Worm (Caenorhabditis elegans) whole organism, L1 larva: ENCODE measurements around the gene C05B5.5.
A peak's percentile ranks its signal among the peaks of the same experiment; 100 is the strongest.

Experiments
- Y116A8C.19 ChIP-seq: sonication (generic microtip); optimal IDR thresholded peaks from 2 replicates; lab custom pipeline; 2016; ENCODE audit warnings: missing compliant biosample characterization, missing genetic modification characterization, borderline replicate concordance
- ama-1 ChIP-seq: fragments of 150-350 bp; optimal IDR thresholded peaks from 2 replicates; lab custom pipeline; 2014
- ceh-8 ChIP-seq: fragments of 200-800 bp; sonication (Bioruptor generic); optimal IDR thresholded peaks from 2 replicates; lab custom pipeline; 2018; ENCODE audit warnings: mild to moderate bottlenecking, missing genetic modification characterization, moderate library complexity, missing compliant biosample characterization
- ceh-88 ChIP-seq: fragments of 200-800 bp; sonication (Bioruptor generic); IDR thresholded peaks from 2 replicates; pipeline ENCODE4 v1.3.6; 2022; ENCODE audit warnings: missing genetic modification characterization, missing compliant biosample characterization
- ceh-90 ChIP-seq: sonication (generic microtip); optimal IDR thresholded peaks from 2 replicates; lab custom pipeline; 2016; ENCODE audit warnings: missing genetic modification characterization, missing compliant biosample characterization
- ces-1 ChIP-seq: fragments of 150-350 bp; optimal IDR thresholded peaks from 2 replicates; lab custom pipeline; 2014; ENCODE audit warnings: missing biosample characterization, missing genetic modification reagents, missing genetic modification characterization
- efl-3 ChIP-seq: fragments of 200-800 bp; sonication (Bioruptor generic); optimal IDR thresholded peaks from 2 replicates; lab custom pipeline; 2018; ENCODE audit warnings: mild to moderate bottlenecking, missing genetic modification characterization, missing compliant biosample characterization
- egl-27 ChIP-seq, 2 experiments: fragments of 150-350 bp in 1 of 2; sonication (generic microtip); optimal IDR thresholded peaks; 3 replicates each; lab custom pipeline; 2017 to 2018; ENCODE audit warnings: missing biosample characterization in 2 of 2, missing genetic modification characterization in 2 of 2, missing genetic modification reagents in 2 of 2
- elt-2 ChIP-seq: sonication (generic microtip); optimal IDR thresholded peaks from 2 replicates; lab custom pipeline; 2016; ENCODE audit warnings: missing genetic modification characterization, mild to moderate bottlenecking, inconsistent platforms, missing compliant biosample characterization, missing genetic modification reagents
- elt-3 ChIP-seq, 6 experiments: fragments of 150-350 bp in 1 of 6; sonication (generic microtip); optimal IDR thresholded peaks; 2 replicates each; lab custom pipeline; 2017 to 2018; ENCODE audit warnings: missing biosample characterization in 6 of 6, missing genetic modification characterization in 6 of 6, inconsistent platforms in 1 of 6
- fkh-10 ChIP-seq: sonication (generic microtip); optimal IDR thresholded peaks from 2 replicates; lab custom pipeline; 2017; ENCODE audit warnings: missing biosample characterization, missing genetic modification reagents, missing genetic modification characterization
- fkh-8 ChIP-seq: sonication (generic microtip); optimal IDR thresholded peaks from 2 replicates; lab custom pipeline; 2016; ENCODE audit warnings: mild to moderate bottlenecking, missing genetic modification characterization, missing compliant biosample characterization
- grh-1 ChIP-seq: fragments of 200-800 bp; sonication (Bioruptor generic); IDR thresholded peaks from 2 replicates; pipeline ENCODE4 v1.3.6; 2022; ENCODE audit warnings: missing genetic modification reagents, missing genetic modification characterization, missing compliant biosample characterization
- hlh-17 ChIP-seq: fragments of 200-800 bp; sonication (Bioruptor generic); optimal IDR thresholded peaks from 2 replicates; lab custom pipeline; 2018; ENCODE audit warnings: missing genetic modification characterization, mild to moderate bottlenecking, missing compliant biosample characterization, moderate library complexity, borderline replicate concordance
- irx-1 ChIP-seq: sonication (generic microtip); optimal IDR thresholded peaks from 2 replicates; lab custom pipeline; 2016; ENCODE audit warnings: missing genetic modification characterization, missing compliant biosample characterization
- isw-1 ChIP-seq: fragments of 200-800 bp; sonication (Bioruptor generic); IDR thresholded peaks from 2 replicates; pipeline ENCODE4 v1.3.6; 2022; ENCODE audit warnings: missing genetic modification characterization, missing compliant biosample characterization
- lin-13 ChIP-seq: fragments of 150-350 bp; optimal IDR thresholded peaks from 2 replicates; lab custom pipeline; 2014; ENCODE audit warnings: missing biosample characterization, missing genetic modification reagents, missing genetic modification characterization
- lin-14 ChIP-seq: fragments of 200-800 bp; sonication (Bioruptor generic); optimal IDR thresholded peaks from 2 replicates; lab custom pipeline; 2018; ENCODE audit warnings: mild to moderate bottlenecking, missing genetic modification characterization, moderate library complexity, missing compliant biosample characterization
- lin-15B ChIP-seq: fragments of 150-350 bp; sonication (generic microtip); optimal IDR thresholded peaks from 3 replicates; lab custom pipeline; 2014; ENCODE audit warnings: missing biosample characterization, missing genetic modification characterization
- lin-35 ChIP-seq, 2 experiments: fragments of 150-350 bp; optimal IDR thresholded peaks; 2 replicates each; lab custom pipeline; 2014; ENCODE audit warnings: missing biosample characterization in 2 of 2, missing genetic modification characterization in 2 of 2, missing genetic modification reagents in 2 of 2
- lin-39 ChIP-seq: fragments of 150-350 bp; optimal IDR thresholded peaks from 2 replicates; lab custom pipeline; 2014; ENCODE audit warnings: missing biosample characterization, missing genetic modification reagents, missing genetic modification characterization
- lsy-2 ChIP-seq, 2 experiments: fragments of 150-350 bp; optimal IDR thresholded peaks; 2 replicates each; lab custom pipeline; 2014; ENCODE audit warnings: missing biosample characterization in 2 of 2, missing genetic modification characterization in 2 of 2
- mdl-1 ChIP-seq, 2 experiments: fragments of 150-350 bp; optimal IDR thresholded peaks; 2 replicates each; lab custom pipeline; 2014 to 2017; ENCODE audit warnings: missing biosample characterization in 2 of 2, missing genetic modification characterization in 2 of 2, inconsistent platforms in 1 of 2
- mep-1 ChIP-seq: fragments of 150-350 bp; optimal IDR thresholded peaks from 2 replicates; lab custom pipeline; 2014; ENCODE audit warnings: missing biosample characterization, missing genetic modification characterization
- nhr-11 ChIP-seq: fragments of 150-350 bp; optimal IDR thresholded peaks from 2 replicates; lab custom pipeline; 2014; ENCODE audit warnings: missing biosample characterization, missing genetic modification characterization
- nhr-20 ChIP-seq: sonication (generic microtip); optimal IDR thresholded peaks from 2 replicates; lab custom pipeline; 2016; ENCODE audit warnings: mild to moderate bottlenecking, missing genetic modification characterization, missing compliant biosample characterization
- nhr-28 ChIP-seq: fragments of 150-350 bp; optimal IDR thresholded peaks from 2 replicates; lab custom pipeline; 2014; ENCODE audit warnings: missing biosample characterization, missing genetic modification characterization
- nhr-47 ChIP-seq: sonication (generic microtip); optimal IDR thresholded peaks from 2 replicates; lab custom pipeline; 2016; ENCODE audit warnings: mild to moderate bottlenecking, missing genetic modification characterization, moderate library complexity, missing compliant biosample characterization
- nhr-71 ChIP-seq: sonication (generic microtip); optimal IDR thresholded peaks from 2 replicates; lab custom pipeline; 2016; ENCODE audit warnings: mild to moderate bottlenecking, missing genetic modification characterization, moderate library complexity, missing compliant biosample characterization
- nhr-77 ChIP-seq: fragments of 150-350 bp; optimal IDR thresholded peaks from 2 replicates; lab custom pipeline; 2014; ENCODE audit warnings: missing biosample characterization, missing genetic modification characterization
- nhr-85 ChIP-seq: sonication (generic microtip); peaks from one replicate; lab custom pipeline; 2016; ENCODE audit warnings: missing genetic modification characterization, inconsistent platforms, missing compliant biosample characterization
- pag-3 ChIP-seq: sonication (generic microtip); optimal IDR thresholded peaks from 2 replicates; lab custom pipeline; 2017; ENCODE audit warnings: missing genetic modification characterization, mild to moderate bottlenecking, missing compliant biosample characterization, antibody characterized with exemption, borderline replicate concordance; ENCODE audit not compliant: insufficient read depth
- pax-3 ChIP-seq: fragments of 200-800 bp; sonication (Bioruptor generic); optimal IDR thresholded peaks from 2 replicates; lab custom pipeline; 2018; ENCODE audit warnings: mild to moderate bottlenecking, missing genetic modification characterization, moderate library complexity, missing compliant biosample characterization
- skn-1 ChIP-seq: fragments of 150-350 bp; optimal IDR thresholded peaks from 2 replicates; lab custom pipeline; 2014; ENCODE audit warnings: missing biosample characterization, missing genetic modification characterization
- sox-4 ChIP-seq: sonication (generic microtip); optimal IDR thresholded peaks from 2 replicates; lab custom pipeline; 2016; ENCODE audit warnings: missing genetic modification characterization, missing compliant biosample characterization
- sptf-1 ChIP-seq: fragments of 150-350 bp; optimal IDR thresholded peaks from 2 replicates; lab custom pipeline; 2014; ENCODE audit warnings: missing biosample characterization, missing genetic modification characterization
- swsn-7 ChIP-seq: sonication (generic microtip); optimal IDR thresholded peaks from 2 replicates; lab custom pipeline; 2016; ENCODE audit warnings: missing genetic modification characterization, missing compliant biosample characterization
- tbx-2 ChIP-seq: sonication (generic microtip); optimal IDR thresholded peaks from 2 replicates; lab custom pipeline; 2016; ENCODE audit warnings: missing genetic modification characterization, missing compliant biosample characterization
- unc-130 ChIP-seq: fragments of 150-350 bp; optimal IDR thresholded peaks from 2 replicates; lab custom pipeline; 2017; ENCODE audit warnings: missing biosample characterization, missing genetic modification characterization, inconsistent platforms
- unc-30 ChIP-seq: sonication (generic microtip); optimal IDR thresholded peaks from 2 replicates; lab custom pipeline; 2017; ENCODE audit warnings: missing biosample characterization, missing genetic modification characterization
- unc-86 ChIP-seq: sonication (generic microtip); optimal IDR thresholded peaks from 2 replicates; lab custom pipeline; 2016; ENCODE audit warnings: missing genetic modification characterization, missing compliant biosample characterization
- vab-15 ChIP-seq: sonication (generic microtip); optimal IDR thresholded peaks from 2 replicates; lab custom pipeline; 2017; ENCODE audit warnings: missing genotype, mild to moderate bottlenecking, missing genetic modification characterization, missing compliant biosample characterization
- zip-4 ChIP-seq: fragments of 200-800 bp; sonication (Bioruptor generic); optimal IDR thresholded peaks from 2 replicates; lab custom pipeline; 2018; ENCODE audit warnings: mild to moderate bottlenecking, missing genetic modification characterization, moderate library complexity, missing compliant biosample characterization
- ztf-11 ChIP-seq, 2 experiments: sonication (generic microtip); optimal IDR thresholded peaks; 2 replicates each; lab custom pipeline; 2016 to 2017; ENCODE audit warnings: missing genetic modification characterization in 2 of 2, missing biosample characterization in 1 of 2, missing compliant biosample characterization in 1 of 2

The C05B5.5 gene

ce11 chrIII:10016413-10017051 lies 15.4 kb downstream of the C05B5.5 start, which contains the start of gene rgs-1 (continued):
- TF ChIP-seq lin-14 (peak; percentile 82), unc-86 (tag; lab: Kevin White, UChicago) (peak; percentile 74), pax-3 (tag; lab: Kevin White, UChicago) (no peak), irx-1 (tag; lab: Kevin White, UChicago) (no peak), egl-27 (tag; optimal IDR thresholded peaks at IDR 0.05; lab: Kevin White, UChicago) (no peak), mep-1 (tag; lab: Kevin White, UChicago) (peak; percentile 49), ceh-8 (GFP tag; lab: Kevin White, UChicago) (no peak), nhr-47 (tag; lab: Kevin White, UChicago) (peak; percentile 61), skn-1 (tag; lab: Kevin White, UChicago) (peak; percentile 24), hlh-17 (GFP tag; lab: Kevin White, UChicago) (no peak), isw-1 (GFP tag; lab: Robert Waterston, UW) (0 out of 2 replicates have a peak, but pooled peaks have one; percentile 6), lsy-2 (tag; optimal IDR thresholded peaks at IDR 0.05; lab: Kevin White, UChicago) (peak; percentile 7 to 46), elt-3 (tag; optimal IDR thresholded peaks at IDR 0.05; lab: Kevin White, UChicago) (no peak), ztf-11 (tag; optimal IDR thresholded peaks at IDR 0.05; lab: Kevin White, UChicago) (no peak), sptf-1 (no peak), unc-30 (no peak), nhr-85 (tag; lab: Kevin White, UChicago) (no peak), lin-13 (no peak), lin-39 (tag; lab: Kevin White, UChicago) (no peak), grh-1 (GFP tag; lab: Robert Waterston, UW) (no peak), ama-1 (lab: Kevin White, UChicago) (no peak), Y116A8C.19 (tag; lab: Kevin White, UChicago) (no peak), fkh-10 (GFP tag; lab: Kevin White, UChicago) (peak; percentile 61), lin-15B (no peak), ces-1 (GFP tag; lab: Kevin White, UChicago) (no peak), nhr-77 (tag; lab: Kevin White, UChicago) (no peak), fkh-8 (tag; lab: Kevin White, UChicago) (peak; percentile 79), tbx-2 (tag; lab: Kevin White, UChicago) (peak; percentile 33), nhr-28 (no peak), ceh-88 (no peak), zip-4 (GFP tag; lab: Kevin White, UChicago) (no peak), vab-15 (tag; lab: Kevin White, UChicago) (no peak), nhr-20 (tag; lab: Kevin White, UChicago) (no peak), swsn-7 (peak; percentile 43), elt-2 (tag; lab: Kevin White, UChicago) (no peak), mdl-1 (tag; optimal IDR thresholded peaks at IDR 0.05; lab: Kevin White, UChicago) (peak in 1 of 2 experiments; percentile 4), ceh-90 (tag; lab: Kevin White, UChicago) (no peak), unc-130 (tag; lab: Kevin White, UChicago) (no peak), lin-35 (GFP tag; optimal IDR thresholded peaks at IDR 0.05; lab: Kevin White, UChicago) (peak in 1 of 2 experiments; percentile 55), sox-4 (tag; lab: Kevin White, UChicago) (no peak), nhr-71 (tag; lab: Kevin White, UChicago) (peak; percentile 75), efl-3 (GFP tag; lab: Kevin White, UChicago) (no peak), pag-3 (tag; lab: Kevin White, UChicago) (no peak), nhr-11 (tag; lab: Kevin White, UChicago) (no peak)
